Fruit fly (Drosophila melanogaster): ENCODE measurements around the gene CG34404.

dm6 chr3R:15408131-15408731 is 40.8 kb upstream of the CG34404 start, which contains the start of gene Atx2:
- TF ChIP-seq lilli (GFP tag; optimal IDR thresholded peaks at IDR 0.05) (peak; percentile 50), Hsf (GFP tag; optimal IDR thresholded peaks at IDR 0.05) (peak; percentile 16), CG10267 (tag; optimal IDR thresholded peaks at IDR 0.05) (peak; percentile 96), sima (GFP tag; optimal IDR thresholded peaks at IDR 0.05) (no peak), Hr39 (optimal IDR thresholded peaks at IDR 0.05) (no peak), scrt (GFP tag; optimal IDR thresholded peaks at IDR 0.05) (no peak), CG2202 (tag; optimal IDR thresholded peaks at IDR 0.05) (peak; percentile 24), da (GFP tag; optimal IDR thresholded peaks at IDR 0.05) (no peak), gsb-n (tag; optimal IDR thresholded peaks at IDR 0.05) (peak; percentile 30), caup (GFP tag; optimal IDR thresholded peaks at IDR 0.05; ENCODE audit: severe bottlenecking) (peak; percentile 55)
